Worm (Caenorhabditis elegans) whole organism, young adult: Measurements from ENCODE around the gene mig-10.

Source experiments
- C06A6.2 ChIP-seq: fragments of 200-800 bp; sonication (Bioruptor generic); conservative IDR thresholded peaks from 2 replicates; pipeline ENCODE4 v1.3.6; 2022; ENCODE audit warnings: missing genetic modification characterization, missing compliant biosample characterization
- F10E7.11 ChIP-seq: sonication (generic microtip); optimal IDR thresholded peaks from 2 replicates; lab custom pipeline; 2017; ENCODE audit warnings: mild to moderate bottlenecking, missing genetic modification characterization, moderate library complexity, missing compliant biosample characterization
- F33H1.4 ChIP-seq: fragments of 200-800 bp; sonication (Bioruptor generic); IDR thresholded peaks from 2 replicates; pipeline ENCODE4 v1.3.6; 2022; ENCODE audit warnings: missing genetic modification reagents, missing genetic modification characterization, missing compliant biosample characterization
- F39B2.1 ChIP-seq: fragments of 200-800 bp; sonication (Bioruptor generic); IDR thresholded peaks from 2 replicates; pipeline ENCODE4 v1.3.6; 2022; ENCODE audit warnings: missing genetic modification reagents, missing genetic modification characterization, missing compliant biosample characterization
- F52B5.7 ChIP-seq: sonication (generic microtip); optimal IDR thresholded peaks from 2 replicates; lab custom pipeline; 2016; ENCODE audit warnings: mild to moderate bottlenecking, missing genetic modification characterization, missing compliant biosample characterization
- K11D2.4 ChIP-seq: fragments of 200-800 bp; sonication (Bioruptor generic); IDR thresholded peaks from 2 replicates; pipeline ENCODE4 v1.3.6; 2022; ENCODE audit warnings: missing genetic modification reagents, missing genetic modification characterization, missing compliant biosample characterization
- K12H6.12 ChIP-seq: fragments of 200-800 bp; sonication (Bioruptor generic); optimal IDR thresholded peaks from 2 replicates; lab custom pipeline; 2018; ENCODE audit warnings: mild to moderate bottlenecking, missing genetic modification characterization, missing compliant biosample characterization
- ZK185.1 ChIP-seq: sonication (generic microtip); optimal IDR thresholded peaks from 2 replicates; lab custom pipeline; 2016; ENCODE audit warnings: mild to moderate bottlenecking, missing genetic modification characterization, missing compliant biosample characterization; ENCODE audit not compliant: poor library complexity, severe bottlenecking
- aptf-2 ChIP-seq: fragments of 200-800 bp; sonication (Bioruptor generic); conservative IDR thresholded peaks from 2 replicates; pipeline ENCODE4 v1.3.6; 2022; ENCODE audit warnings: missing genetic modification reagents, missing genetic modification characterization, missing compliant biosample characterization
- attf-5 ChIP-seq: fragments of 200-800 bp; sonication (Bioruptor generic); optimal IDR thresholded peaks from 2 replicates; lab custom pipeline; 2018; ENCODE audit warnings: mild to moderate bottlenecking, missing genetic modification characterization, missing compliant biosample characterization
- attf-6 ChIP-seq: fragments of 200-800 bp; sonication (Bioruptor generic); IDR thresholded peaks from 2 replicates; pipeline ENCODE4 v1.3.6; 2022; ENCODE audit warnings: missing genetic modification reagents, missing genetic modification characterization, missing compliant biosample characterization
- bed-2 ChIP-seq: fragments of 200-800 bp; sonication (Bioruptor generic); IDR thresholded peaks from 2 replicates; pipeline ENCODE4 v1.3.6; 2022; ENCODE audit warnings: missing genetic modification reagents, missing genetic modification characterization, missing compliant biosample characterization
- ceh-100 ChIP-seq: fragments of 200-800 bp; sonication (Bioruptor generic); IDR thresholded peaks from 2 replicates; pipeline ENCODE4 v1.3.6; 2022; ENCODE audit warnings: missing genetic modification reagents, missing genetic modification characterization, missing compliant biosample characterization
- ceh-40 ChIP-seq: fragments of 200-800 bp; sonication (Bioruptor generic); IDR thresholded peaks from 2 replicates; pipeline ENCODE4 v1.3.6; 2022; ENCODE audit warnings: missing genetic modification characterization, missing compliant biosample characterization
- ceh-79 ChIP-seq: sonication (generic microtip); optimal IDR thresholded peaks from 2 replicates; lab custom pipeline; 2017; ENCODE audit warnings: mild to moderate bottlenecking, missing genetic modification characterization, missing compliant biosample characterization
- ceh-91 ChIP-seq: fragments of 200-800 bp; sonication (Bioruptor generic); IDR thresholded peaks from 2 replicates; pipeline ENCODE4 v1.3.6; 2022; ENCODE audit warnings: missing genetic modification reagents, missing genetic modification characterization, missing compliant biosample characterization
- dpl-1 ChIP-seq: fragments of 150-350 bp; optimal IDR thresholded peaks from 2 replicates; lab custom pipeline; 2014; ENCODE audit warnings: missing biosample characterization, missing genetic modification reagents, missing genetic modification characterization
- efl-1 ChIP-seq: fragments of 150-350 bp; optimal IDR thresholded peaks from 2 replicates; lab custom pipeline; 2014; ENCODE audit warnings: missing biosample characterization, missing genetic modification reagents, missing genetic modification characterization
- ets-4 ChIP-seq: fragments of 200-800 bp; sonication (Bioruptor generic); optimal IDR thresholded peaks from 2 replicates; lab custom pipeline; 2018; ENCODE audit warnings: mild to moderate bottlenecking, missing genetic modification characterization, missing compliant biosample characterization
- him-1 ChIP-seq: sonication (generic microtip); optimal IDR thresholded peaks from 2 replicates; lab custom pipeline; 2016; ENCODE audit warnings: missing genotype, missing genetic modification reagents, missing genetic modification characterization, missing compliant biosample characterization
- hlh-26 ChIP-seq: fragments of 200-800 bp; sonication (Bioruptor generic); conservative IDR thresholded peaks from 2 replicates; pipeline ENCODE4 v1.3.6; 2022; ENCODE audit warnings: missing genetic modification reagents, missing genetic modification characterization, missing compliant biosample characterization
- hmg-20 ChIP-seq: fragments of 200-800 bp; sonication (Bioruptor generic); IDR thresholded peaks from 2 replicates; pipeline ENCODE4 v1.3.6; 2022; ENCODE audit warnings: missing genetic modification reagents, missing genetic modification characterization, missing compliant biosample characterization
- hrde-1 ChIP-seq: sonication (generic microtip); optimal IDR thresholded peaks from 2 replicates; lab custom pipeline; 2016; ENCODE audit warnings: missing genetic modification characterization, mild to moderate bottlenecking, missing compliant biosample characterization, moderate library complexity, missing genotype, missing genetic modification reagents, borderline replicate concordance
- hsf-1 ChIP-seq: fragments of 200-800 bp; sonication (Bioruptor generic); IDR thresholded peaks from 2 replicates; pipeline ENCODE4 v1.3.6; 2022; ENCODE audit warnings: missing genetic modification reagents, missing genetic modification characterization, missing compliant biosample characterization
- lag-1 ChIP-seq: fragments of 200-800 bp; sonication (Bioruptor generic); IDR thresholded peaks from 2 replicates; pipeline ENCODE4 v1.3.6; 2022; ENCODE audit warnings: missing genetic modification reagents, missing genetic modification characterization, missing compliant biosample characterization
- let-526 ChIP-seq: fragments of 200-800 bp; sonication (Bioruptor generic); IDR thresholded peaks from 2 replicates; pipeline ENCODE4 v1.3.6; 2022; ENCODE audit warnings: missing genetic modification reagents, missing genetic modification characterization, missing compliant biosample characterization
- lin-26 ChIP-seq: fragments of 200-800 bp; sonication (Bioruptor generic); IDR thresholded peaks from 2 replicates; pipeline ENCODE4 v1.3.6; 2022; ENCODE audit warnings: missing genetic modification reagents, missing genetic modification characterization, missing compliant biosample characterization
- lin-35 ChIP-seq, 3 experiments: fragments of 150-350 bp in 2 of 3; sonication (generic microtip) in 1 of 3; optimal IDR thresholded peaks; 2 replicates each; lab custom pipeline; 2014 to 2018; ENCODE audit warnings: missing biosample characterization in 3 of 3, missing genetic modification characterization in 3 of 3, missing genetic modification reagents in 3 of 3
- lin-40 ChIP-seq: sonication (generic microtip); optimal IDR thresholded peaks from 2 replicates; lab custom pipeline; 2016; ENCODE audit warnings: missing genetic modification characterization, mild to moderate bottlenecking, missing compliant biosample characterization, missing genotype, missing genetic modification reagents
- lin-54 ChIP-seq: fragments of 200-800 bp; sonication (Bioruptor generic); optimal IDR thresholded peaks from 2 replicates; lab custom pipeline; 2018; ENCODE audit warnings: mild to moderate bottlenecking, missing genetic modification characterization, missing compliant biosample characterization
- lsy-27 ChIP-seq: sonication (generic microtip); optimal IDR thresholded peaks from 2 replicates; lab custom pipeline; 2017; ENCODE audit warnings: missing genetic modification characterization, mild to moderate bottlenecking, missing compliant biosample characterization, antibody characterized with exemption, missing genotype, borderline replicate concordance; ENCODE audit not compliant: insufficient read depth
- madf-3 ChIP-seq: fragments of 200-800 bp; sonication (Bioruptor generic); IDR thresholded peaks from 2 replicates; pipeline ENCODE4 v1.3.6; 2022; ENCODE audit warnings: missing genetic modification reagents, missing genetic modification characterization, missing compliant biosample characterization
- madf-6 ChIP-seq: fragments of 200-800 bp; sonication (Bioruptor generic); IDR thresholded peaks from 2 replicates; pipeline ENCODE4 v1.3.6; 2022; ENCODE audit warnings: missing genetic modification reagents, missing genetic modification characterization, missing compliant biosample characterization
- mcd-1 ChIP-seq: fragments of 200-800 bp; sonication (Bioruptor generic); IDR thresholded peaks from 2 replicates; pipeline ENCODE4 v1.3.6; 2022; ENCODE audit warnings: missing genetic modification reagents, missing genetic modification characterization, missing compliant biosample characterization
- mel-28 ChIP-seq: sonication (generic microtip); optimal IDR thresholded peaks from 2 replicates; lab custom pipeline; 2016; ENCODE audit warnings: borderline replicate concordance, mild to moderate bottlenecking, missing genetic modification characterization, missing compliant biosample characterization
- mes-4 ChIP-seq: sonication (generic microtip); optimal IDR thresholded peaks from 2 replicates; lab custom pipeline; 2016; ENCODE audit warnings: missing genotype, missing genetic modification characterization, missing compliant biosample characterization
- nfya-1 ChIP-seq: sonication (generic microtip); optimal IDR thresholded peaks from 2 replicates; lab custom pipeline; 2017; ENCODE audit warnings: antibody characterized with exemption, missing compliant biosample characterization, missing genetic modification characterization, borderline replicate concordance; ENCODE audit not compliant: insufficient read depth
- nhr-179 ChIP-seq: sonication (generic microtip); optimal IDR thresholded peaks from 2 replicates; lab custom pipeline; 2016; ENCODE audit warnings: mild to moderate bottlenecking, missing genetic modification characterization, missing compliant biosample characterization
- rec-8 ChIP-seq, 2 experiments: sonication (generic microtip); optimal IDR thresholded peaks; 2 replicates each; lab custom pipeline; 2016; ENCODE audit warnings: mild to moderate bottlenecking in 2 of 2, missing genetic modification characterization in 2 of 2, missing genetic modification reagents in 2 of 2, missing genotype in 2 of 2, missing biosample characterization in 1 of 2, missing compliant biosample characterization in 1 of 2, moderate library complexity in 1 of 2
- snpc-1.1 ChIP-seq: sonication (generic microtip); optimal IDR thresholded peaks from 2 replicates; lab custom pipeline; 2017; ENCODE audit warnings: missing genetic modification characterization, mild to moderate bottlenecking, missing compliant biosample characterization, antibody characterized with exemption, moderate library complexity, missing genotype, missing genetic modification reagents; ENCODE audit not compliant: insufficient read depth
- snpc-3.4 ChIP-seq: sonication (generic microtip); optimal IDR thresholded peaks from 2 replicates; lab custom pipeline; 2017; ENCODE audit warnings: missing genetic modification characterization, mild to moderate bottlenecking, missing compliant biosample characterization, antibody characterized with exemption, moderate library complexity, missing genotype, missing genetic modification reagents
- tlf-1 ChIP-seq: fragments of 200-800 bp; sonication (Bioruptor generic); optimal IDR thresholded peaks from 2 replicates; lab custom pipeline; 2018; ENCODE audit warnings: mild to moderate bottlenecking, missing genetic modification characterization, missing compliant biosample characterization
- unc-130 ChIP-seq: sonication (generic microtip); optimal IDR thresholded peaks from 2 replicates; lab custom pipeline; 2016; ENCODE audit warnings: missing genetic modification reagents, missing genetic modification characterization, missing compliant biosample characterization
- xnd-1 ChIP-seq: sonication (generic microtip); optimal IDR thresholded peaks from 2 replicates; lab custom pipeline; 2016; ENCODE audit warnings: missing genotype, missing genetic modification reagents, missing genetic modification characterization, missing compliant biosample characterization
- zim-3 ChIP-seq: sonication (generic microtip); optimal IDR thresholded peaks from 2 replicates; lab custom pipeline; 2017; ENCODE audit warnings: mild to moderate bottlenecking, missing genetic modification characterization, moderate library complexity, missing compliant biosample characterization
- ztf-25 ChIP-seq: fragments of 200-800 bp; sonication (Bioruptor generic); IDR thresholded peaks from 2 replicates; pipeline ENCODE4 v1.3.6; 2022; ENCODE audit warnings: missing genetic modification reagents, missing genetic modification characterization, missing compliant biosample characterization
- ztf-6 ChIP-seq: fragments of 200-800 bp; sonication (Bioruptor generic); IDR thresholded peaks from 2 replicates; pipeline ENCODE4 v1.3.6; 2022; ENCODE audit warnings: missing genetic modification reagents, missing genetic modification characterization, missing compliant biosample characterization

Gene mig-10

ce11 chrIII:8319100-8319499, 40.2 kb downstream of the mig-10 start, which contains the start of gene F10E9.11 (continued):
- no peak for TF ChIP-seq mes-4 (tag; lab: Kevin White, UChicago)
- no peak for TF ChIP-seq ceh-79 (tag; lab: Kevin White, UChicago)
- no peak for TF ChIP-seq lag-1
- TF ChIP-seq F10E7.11 = no peak
- no peak for TF ChIP-seq lsy-27 (tag; lab: Kevin White, UChicago)
- TF ChIP-seq ZK185.1 (tag; lab: Kevin White, UChicago) = peak; percentile 88
- TF ChIP-seq efl-1 (GFP tag; lab: Kevin White, UChicago) = peak; percentile 90
- TF ChIP-seq tlf-1 (GFP tag; lab: Kevin White, UChicago) = peak; percentile 28
- peak; percentile 84 for TF ChIP-seq madf-6 (GFP tag; lab: Robert Waterston, UW)
- TF ChIP-seq snpc-1.1 (tag; lab: Kevin White, UChicago) = peak; percentile 45
- TF ChIP-seq F33H1.4 (GFP tag; lab: Robert Waterston, UW) = peak; percentile 71
- TF ChIP-seq K12H6.12 (tag; lab: Kevin White, UChicago) = peak; percentile 57
- TF ChIP-seq bed-2 = peak; percentile 83; the same call in 1 of the 2 replicates
- TF ChIP-seq hmg-20 (GFP tag; lab: Robert Waterston, UW) = peak; percentile 44; the same call in 1 of the 2 replicates
- TF ChIP-seq xnd-1 (tag; lab: Kevin White, UChicago) = peak; percentile 32
- TF ChIP-seq ceh-91 (GFP tag; lab: Robert Waterston, UW) = 0 out of 2 replicates have a peak, but pooled peaks have one; percentile 55
- TF ChIP-seq K11D2.4 (GFP tag; lab: Robert Waterston, UW) = peak; percentile 58; the same call in 1 of the 2 replicates
- TF ChIP-seq ceh-100 (GFP tag; lab: Robert Waterston, UW) = peak; percentile 56; the same call in 1 of the 2 replicates
- no peak for TF ChIP-seq ets-4 (GFP tag; lab: Kevin White, UChicago)
- TF ChIP-seq aptf-2 (GFP tag; lab: Robert Waterston, UW) = 0 out of 2 replicates have a peak, but pooled peaks have one; percentile 37
- peak in 1 of 2 experiments; percentile 66 for TF ChIP-seq rec-8 (tag; optimal IDR thresholded peaks at IDR 0.05; lab: Kevin White, UChicago)
- TF ChIP-seq nhr-179 (tag; lab: Kevin White, UChicago) = no peak
- TF ChIP-seq dpl-1 = peak; percentile 88
- TF ChIP-seq hlh-26 (GFP tag; lab: Robert Waterston, UW) = no peak
- TF ChIP-seq lin-35 (GFP tag; optimal IDR thresholded peaks at IDR 0.05; lab: Kevin White, UChicago) = peak; percentile 11 to 68 (median 28)
- peak; percentile 71 for TF ChIP-seq mcd-1 (GFP tag; lab: Robert Waterston, UW)
- TF ChIP-seq let-526 (GFP tag; lab: Robert Waterston, UW) = peak; percentile 81
- no peak for TF ChIP-seq attf-6 (GFP tag; lab: Robert Waterston, UW)
- TF ChIP-seq unc-130 (GFP tag; lab: Kevin White, UChicago) = peak; percentile 89
- no peak for TF ChIP-seq F39B2.1 (GFP tag; lab: Robert Waterston, UW)
- TF ChIP-seq lin-54 (GFP tag; lab: Kevin White, UChicago) = peak; percentile 94
- TF ChIP-seq zim-3 (tag; lab: Kevin White, UChicago) = no peak
- peak; percentile 72; the same call in 1 of the 2 replicates for TF ChIP-seq ztf-6 (GFP tag; lab: Robert Waterston, UW)
- peak; percentile 85; the same call in 1 of the 2 replicates for TF ChIP-seq madf-3
- TF ChIP-seq lin-26 (GFP tag; lab: Robert Waterston, UW) = no peak
- TF ChIP-seq him-1 = peak; percentile 63
- TF ChIP-seq ceh-40 (GFP tag; lab: Robert Waterston, UW) = 0 out of 2 replicates have a peak, but pooled peaks have one; percentile 43
- no peak for TF ChIP-seq nfya-1 (tag; lab: Kevin White, UChicago)
- peak; percentile 42 for TF ChIP-seq lin-40
- TF ChIP-seq F52B5.7 (tag; lab: Kevin White, UChicago) = no peak
- TF ChIP-seq ztf-25 (GFP tag; lab: Robert Waterston, UW) = 0 out of 2 replicates have a peak, but pooled peaks have one; percentile 55
- TF ChIP-seq mel-28 (tag; lab: Kevin White, UChicago) = no peak
- no peak for TF ChIP-seq snpc-3.4 (tag; lab: Kevin White, UChicago)
- TF ChIP-seq hrde-1 = no peak
- 0 out of 2 replicates have a peak, but pooled peaks have one; percentile 5 for TF ChIP-seq hsf-1 (GFP tag; lab: Robert Waterston, UW)
- TF ChIP-seq attf-5 (GFP tag; lab: Kevin White, UChicago) = peak; percentile 67
- no peak for TF ChIP-seq C06A6.2 (GFP tag; lab: Robert Waterston, UW)
